Worm (Caenorhabditis elegans) whole organism, young adult: ENCODE measurements around the gene F54D5.5.

ENCODE experiments used
- B0035.1 ChIP-seq: sonication (generic microtip); optimal IDR thresholded peaks from 2 replicates; lab custom pipeline; 2016; ENCODE audit warnings: missing genetic modification characterization, mild to moderate bottlenecking, missing compliant biosample characterization, missing genotype, missing genetic modification reagents
- B0336.3 ChIP-seq: fragments of 200-800 bp; sonication (Bioruptor generic); IDR thresholded peaks from 2 replicates; pipeline ENCODE4 v1.3.6; 2022; ENCODE audit warnings: missing genetic modification characterization, missing compliant biosample characterization
- D2030.7 ChIP-seq: fragments of 200-800 bp; sonication (Bioruptor generic); IDR thresholded peaks from 2 replicates; pipeline ENCODE4 v1.3.6; 2022; ENCODE audit warnings: missing genetic modification reagents, missing genetic modification characterization, missing compliant biosample characterization
- K12H6.12 ChIP-seq: fragments of 200-800 bp; sonication (Bioruptor generic); optimal IDR thresholded peaks from 2 replicates; lab custom pipeline; 2018; ENCODE audit warnings: mild to moderate bottlenecking, missing genetic modification characterization, missing compliant biosample characterization
- T07F8.4 ChIP-seq: sonication (generic microtip); optimal IDR thresholded peaks from 2 replicates; lab custom pipeline; 2016; ENCODE audit warnings: mild to moderate bottlenecking, missing genetic modification characterization, moderate library complexity, missing compliant biosample characterization
- T26A5.8 ChIP-seq: sonication (generic microtip); optimal IDR thresholded peaks from 2 replicates; lab custom pipeline; 2016; ENCODE audit warnings: missing genetic modification characterization, missing compliant biosample characterization
- Y53F4B.3 ChIP-seq: fragments of 200-800 bp; sonication (Bioruptor generic); IDR thresholded peaks from 2 replicates; pipeline ENCODE4 v1.3.6; 2022; ENCODE audit warnings: missing genetic modification reagents, missing genetic modification characterization, missing compliant biosample characterization
- Y53G8AR.9 ChIP-seq: fragments of 200-800 bp; sonication (Bioruptor generic); conservative IDR thresholded peaks from 2 replicates; pipeline ENCODE4 v1.3.6; 2022; ENCODE audit warnings: missing genetic modification reagents, missing genetic modification characterization, missing compliant biosample characterization
- Y56A3A.18 ChIP-seq: fragments of 200-800 bp; sonication (Bioruptor generic); IDR thresholded peaks from 2 replicates; pipeline ENCODE4 v1.3.6; 2022; ENCODE audit warnings: missing genetic modification reagents, missing genetic modification characterization, missing compliant biosample characterization
- Y67H2A.10 ChIP-seq: fragments of 200-800 bp; sonication (Bioruptor generic); conservative IDR thresholded peaks from 2 replicates; pipeline ENCODE4 v1.3.6; 2022; ENCODE audit warnings: missing genetic modification reagents, missing genetic modification characterization, missing compliant biosample characterization
- akir-1 ChIP-seq: fragments of 200-800 bp; sonication (Bioruptor generic); optimal IDR thresholded peaks from 2 replicates; lab custom pipeline; 2018; ENCODE audit warnings: mild to moderate bottlenecking, missing genetic modification characterization, moderate library complexity, missing compliant biosample characterization
- cebp-2 ChIP-seq: fragments of 200-800 bp; sonication (Bioruptor generic); IDR thresholded peaks from 2 replicates; pipeline ENCODE4 v1.3.6; 2022; ENCODE audit warnings: missing genetic modification characterization, missing compliant biosample characterization
- ceh-100 ChIP-seq: fragments of 200-800 bp; sonication (Bioruptor generic); IDR thresholded peaks from 2 replicates; pipeline ENCODE4 v1.3.6; 2022; ENCODE audit warnings: missing genetic modification reagents, missing genetic modification characterization, missing compliant biosample characterization
- ceh-58 ChIP-seq: fragments of 200-800 bp; sonication (Bioruptor generic); IDR thresholded peaks from 2 replicates; pipeline ENCODE4 v1.3.6; 2022; ENCODE audit warnings: missing genetic modification characterization, missing compliant biosample characterization
- ceh-79 ChIP-seq: sonication (generic microtip); optimal IDR thresholded peaks from 2 replicates; lab custom pipeline; 2017; ENCODE audit warnings: mild to moderate bottlenecking, missing genetic modification characterization, missing compliant biosample characterization
- dox-1 ChIP-seq: fragments of 200-800 bp; sonication (Bioruptor generic); IDR thresholded peaks from 2 replicates; pipeline ENCODE4 v1.3.6; 2022; ENCODE audit warnings: missing genetic modification reagents, missing genetic modification characterization, missing compliant biosample characterization
- egl-44 ChIP-seq: fragments of 200-800 bp; sonication (Bioruptor generic); IDR thresholded peaks from 2 replicates; pipeline ENCODE4 v1.3.6; 2022; ENCODE audit warnings: missing genetic modification reagents, missing genetic modification characterization, missing compliant biosample characterization
- ets-4 ChIP-seq: fragments of 200-800 bp; sonication (Bioruptor generic); optimal IDR thresholded peaks from 2 replicates; lab custom pipeline; 2018; ENCODE audit warnings: mild to moderate bottlenecking, missing genetic modification characterization, missing compliant biosample characterization
- hlh-26 ChIP-seq: fragments of 200-800 bp; sonication (Bioruptor generic); conservative IDR thresholded peaks from 2 replicates; pipeline ENCODE4 v1.3.6; 2022; ENCODE audit warnings: missing genetic modification reagents, missing genetic modification characterization, missing compliant biosample characterization
- hrde-1 ChIP-seq: sonication (generic microtip); optimal IDR thresholded peaks from 2 replicates; lab custom pipeline; 2016; ENCODE audit warnings: missing genetic modification characterization, mild to moderate bottlenecking, missing compliant biosample characterization, moderate library complexity, missing genotype, missing genetic modification reagents, borderline replicate concordance
- hsf-1 ChIP-seq: fragments of 200-800 bp; sonication (Bioruptor generic); IDR thresholded peaks from 2 replicates; pipeline ENCODE4 v1.3.6; 2022; ENCODE audit warnings: missing genetic modification reagents, missing genetic modification characterization, missing compliant biosample characterization
- lag-1 ChIP-seq: fragments of 200-800 bp; sonication (Bioruptor generic); IDR thresholded peaks from 2 replicates; pipeline ENCODE4 v1.3.6; 2022; ENCODE audit warnings: missing genetic modification reagents, missing genetic modification characterization, missing compliant biosample characterization
- let-607 ChIP-seq, 2 experiments: fragments of 200-800 bp in 1 of 2; sonication (Bioruptor generic) in 1 of 2; sonication (generic microtip) in 1 of 2; optimal IDR thresholded peaks; 2 replicates each; lab custom pipeline; 2016 to 2018; ENCODE audit warnings: mild to moderate bottlenecking in 2 of 2, missing compliant biosample characterization in 2 of 2, missing genetic modification characterization in 2 of 2, moderate library complexity in 2 of 2, missing genotype in 1 of 2
- lin-35 ChIP-seq, 3 experiments: fragments of 150-350 bp in 2 of 3; sonication (generic microtip) in 1 of 3; optimal IDR thresholded peaks; 2 replicates each; lab custom pipeline; 2014 to 2018; ENCODE audit warnings: missing biosample characterization in 3 of 3, missing genetic modification characterization in 3 of 3, missing genetic modification reagents in 3 of 3
- madf-10 ChIP-seq: sonication (generic microtip); optimal IDR thresholded peaks from 2 replicates; lab custom pipeline; 2016; ENCODE audit warnings: mild to moderate bottlenecking, missing genetic modification characterization, missing compliant biosample characterization
- mcd-1 ChIP-seq: fragments of 200-800 bp; sonication (Bioruptor generic); IDR thresholded peaks from 2 replicates; pipeline ENCODE4 v1.3.6; 2022; ENCODE audit warnings: missing genetic modification reagents, missing genetic modification characterization, missing compliant biosample characterization
- nfyb-1 ChIP-seq: fragments of 200-800 bp; sonication (Bioruptor generic); IDR thresholded peaks from 2 replicates; pipeline ENCODE4 v1.3.6; 2022; ENCODE audit warnings: missing genetic modification reagents, missing genetic modification characterization, missing compliant biosample characterization
- nhr-120 ChIP-seq: fragments of 200-800 bp; sonication (Bioruptor generic); IDR thresholded peaks from 2 replicates; pipeline ENCODE4 v1.3.6; 2022; ENCODE audit warnings: missing genetic modification characterization, missing compliant biosample characterization
- nhr-179 ChIP-seq: sonication (generic microtip); optimal IDR thresholded peaks from 2 replicates; lab custom pipeline; 2016; ENCODE audit warnings: mild to moderate bottlenecking, missing genetic modification characterization, missing compliant biosample characterization
- pbrm-1 ChIP-seq: fragments of 200-800 bp; sonication (Bioruptor generic); IDR thresholded peaks from 2 replicates; pipeline ENCODE4 v1.3.6; 2022; ENCODE audit warnings: missing genetic modification reagents, missing genetic modification characterization, missing compliant biosample characterization
- sdz-38 ChIP-seq: sonication (generic microtip); optimal IDR thresholded peaks from 2 replicates; lab custom pipeline; 2016; ENCODE audit warnings: missing genotype, missing genetic modification characterization, missing compliant biosample characterization
- snpc-3.4 ChIP-seq: sonication (generic microtip); optimal IDR thresholded peaks from 2 replicates; lab custom pipeline; 2017; ENCODE audit warnings: missing genetic modification characterization, mild to moderate bottlenecking, missing compliant biosample characterization, antibody characterized with exemption, moderate library complexity, missing genotype, missing genetic modification reagents
- sptf-2 ChIP-seq: fragments of 200-800 bp; sonication (Bioruptor generic); optimal IDR thresholded peaks from 2 replicates; lab custom pipeline; 2018; ENCODE audit warnings: mild to moderate bottlenecking, missing genetic modification characterization, missing compliant biosample characterization
- zfh-2 ChIP-seq: fragments of 200-800 bp; sonication (Bioruptor generic); conservative IDR thresholded peaks from 2 replicates; pipeline ENCODE4 v1.3.6; 2022; ENCODE audit warnings: missing genetic modification reagents, missing genetic modification characterization, missing compliant biosample characterization
- zim-3 ChIP-seq: sonication (generic microtip); optimal IDR thresholded peaks from 2 replicates; lab custom pipeline; 2017; ENCODE audit warnings: mild to moderate bottlenecking, missing genetic modification characterization, moderate library complexity, missing compliant biosample characterization
- ztf-18 ChIP-seq: sonication (generic microtip); optimal IDR thresholded peaks from 2 replicates; lab custom pipeline; 2016; ENCODE audit warnings: missing genotype, mild to moderate bottlenecking, missing genetic modification characterization, missing compliant biosample characterization
- ztf-6 ChIP-seq: fragments of 200-800 bp; sonication (Bioruptor generic); IDR thresholded peaks from 2 replicates; pipeline ENCODE4 v1.3.6; 2022; ENCODE audit warnings: missing genetic modification reagents, missing genetic modification characterization, missing compliant biosample characterization

F54D5.5 gene

ce11 chrII:11521300-11521699, 45.5 kb downstream of the F54D5.5 start, which contains the start of gene Y62F5A.10:
Gene Y62F5A.10 (plus strand): TSS chrII:11521600.
- no peak for TF ChIP-seq K12H6.12
- no peak for TF ChIP-seq mcd-1 (GFP tag; lab: Robert Waterston, UW)
- no peak for TF ChIP-seq ets-4 (GFP tag; lab: Kevin White, UChicago)
- no peak for TF ChIP-seq zim-3
- TF ChIP-seq pbrm-1 (GFP tag; lab: Robert Waterston, UW): no peak
- TF ChIP-seq B0336.3: no peak
- TF ChIP-seq T07F8.4 (tag; lab: Kevin White, UChicago): no peak
- no peak for TF ChIP-seq lin-35 (GFP tag; optimal IDR thresholded peaks at IDR 0.05; lab: Kevin White, UChicago)
- no peak for TF ChIP-seq nhr-120 (GFP tag; lab: Robert Waterston, UW)
- TF ChIP-seq Y53G8AR.9 (GFP tag; lab: Robert Waterston, UW): no peak
- no peak for TF ChIP-seq ceh-79
- TF ChIP-seq nhr-179: no peak
- no peak for TF ChIP-seq hrde-1 (tag; lab: Kevin White, UChicago)
- TF ChIP-seq nfyb-1 (GFP tag; lab: Robert Waterston, UW): no peak
- no peak for TF ChIP-seq ztf-6 (GFP tag; lab: Robert Waterston, UW)
- no peak for TF ChIP-seq zfh-2 (GFP tag; lab: Robert Waterston, UW)
- no peak for TF ChIP-seq sptf-2 (GFP tag; lab: Kevin White, UChicago)
- no peak for TF ChIP-seq akir-1 (GFP tag; lab: Kevin White, UChicago)

- TF ChIP-seq hsf-1 (no peak), lag-1 (no peak), T26A5.8 (tag; lab: Kevin White, UChicago) (no peak), madf-10 (tag; lab: Kevin White, UChicago) (no peak), let-607 (tag; optimal IDR thresholded peaks at IDR 0.05; lab: Kevin White, UChicago) (no peak), snpc-3.4 (tag; lab: Kevin White, UChicago) (no peak), cebp-2 (GFP tag; lab: Robert Waterston, UW) (no peak), ztf-18 (no peak), hlh-26 (GFP tag; lab: Robert Waterston, UW) (no peak), ceh-58 (GFP tag; lab: Robert Waterston, UW) (no peak), egl-44 (GFP tag; lab: Robert Waterston, UW) (no peak)
- TF ChIP-seq, all 124 proteins: peak for 0
Observed at ce11 chrII:11518184-11518583, 48.6 kb downstream of the F54D5.5 start, which contains the start of gene B0334.10. Gene B0334.10 (plus strand): TSS chrII:11518484.

- TF ChIP-seq ceh-100 (GFP tag; lab: Robert Waterston, UW) (no peak), sdz-38 (tag; lab: Kevin White, UChicago) (no peak), dox-1 (GFP tag; lab: Robert Waterston, UW) (no peak), B0035.1 (no peak), Y56A3A.18 (GFP tag; lab: Robert Waterston, UW) (no peak), akir-1 (GFP tag; lab: Kevin White, UChicago) (no peak), T26A5.8 (tag; lab: Kevin White, UChicago) (no peak), D2030.7 (GFP tag; lab: Robert Waterston, UW) (no peak), Y53F4B.3 (GFP tag; lab: Robert Waterston, UW) (no peak), egl-44 (GFP tag; lab: Robert Waterston, UW) (no peak), Y67H2A.10 (GFP tag; lab: Robert Waterston, UW) (no peak)
Observed at ce11 chrII:11514775-11515174, 52.0 kb downstream of the F54D5.5 start, which contains the start of gene srh-44. Gene srh-44 (plus strand): TSS chrII:11515075.
